Worm (Caenorhabditis elegans) whole organism, midembryonic: ENCODE data around the gene tsp-12.
A peak's percentile ranks its signal among the peaks of the same experiment; 100 is the strongest.

Source experiments
- T22C8.4 ChIP-seq: fragments of 200-800 bp; sonication (Bioruptor generic); IDR thresholded peaks from 2 replicates; pipeline ENCODE4 v1.3.6; 2022; ENCODE audit warnings: missing genetic modification characterization, missing compliant biosample characterization
- cog-1 ChIP-seq: sonication (generic microtip); optimal IDR thresholded peaks from 2 replicates; lab custom pipeline; 2016; ENCODE audit warnings: missing genetic modification characterization, missing compliant biosample characterization
- flt-1 ChIP-seq: fragments of 200-800 bp; sonication (Bioruptor generic); IDR thresholded peaks from 2 replicates; pipeline ENCODE4 v1.3.6; 2022; ENCODE audit warnings: missing genetic modification characterization, missing compliant biosample characterization
- klf-2 ChIP-seq: fragments of 200-800 bp; sonication (Bioruptor generic); conservative IDR thresholded peaks from 2 replicates; pipeline ENCODE4 v1.3.6; 2022; ENCODE audit warnings: missing genetic modification reagents, missing genetic modification characterization, missing compliant biosample characterization
- med-1 ChIP-seq: sonication (generic microtip); optimal IDR thresholded peaks from 2 replicates; lab custom pipeline; 2017; ENCODE audit warnings: missing genetic modification characterization, mild to moderate bottlenecking, missing compliant biosample characterization, antibody characterized with exemption, missing genetic modification reagents; ENCODE audit not compliant: insufficient read depth
- ref-1 ChIP-seq: fragments of 200-800 bp; sonication (Bioruptor generic); conservative IDR thresholded peaks from 2 replicates; pipeline ENCODE4 v1.3.6; 2022; ENCODE audit warnings: missing genetic modification reagents, missing genetic modification characterization, missing compliant biosample characterization
- tab-1 ChIP-seq: fragments of 200-800 bp; sonication (Bioruptor generic); IDR thresholded peaks from 2 replicates; pipeline ENCODE4 v1.3.6; 2022; ENCODE audit warnings: missing genetic modification characterization, missing compliant biosample characterization
- ztf-23 ChIP-seq: fragments of 200-800 bp; sonication (Bioruptor generic); IDR thresholded peaks from 2 replicates; pipeline ENCODE4 v1.3.6; 2022; ENCODE audit warnings: missing genetic modification reagents, missing genetic modification characterization, missing compliant biosample characterization
- ztf-29 ChIP-seq: fragments of 200-800 bp; sonication (Bioruptor generic); IDR thresholded peaks from 2 replicates; pipeline ENCODE4 v1.3.6; 2022; ENCODE audit warnings: missing genetic modification reagents, missing genetic modification characterization, missing compliant biosample characterization

Gene tsp-12

DNA sequence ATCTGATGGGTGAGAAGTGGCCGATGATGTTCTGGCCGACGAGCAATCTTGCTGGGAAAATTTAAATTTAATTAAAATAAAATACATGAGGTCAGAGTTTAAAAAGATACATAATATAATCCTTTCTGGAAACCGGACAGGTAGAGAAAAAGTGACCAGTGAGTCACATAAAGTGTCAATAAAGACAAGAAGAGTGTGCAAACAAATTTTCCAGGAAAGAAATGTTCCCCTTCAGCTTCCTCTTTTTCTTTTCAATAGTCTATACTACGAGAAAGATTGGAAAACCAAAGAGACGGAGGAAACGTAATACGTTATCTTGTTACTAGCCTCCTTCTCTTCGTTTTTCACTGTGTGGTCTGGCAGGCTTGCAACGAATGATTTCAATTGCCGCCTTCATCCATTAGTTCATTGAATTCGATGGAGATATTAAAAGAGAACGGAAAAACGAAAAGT is at the start of gene tsp-12:
tsp-12 (minus strand) TSS at position 51 of the 453 bp plus-strand sequence.
- TF ChIP-seq flt-1 (GFP tag; lab: Robert Waterston, UW) (no peak), med-1 (GFP tag; lab: Kevin White, UChicago) (no peak), cog-1 (tag; lab: Kevin White, UChicago) (no peak), ztf-29 (GFP tag; lab: Robert Waterston, UW) (no peak), ztf-23 (GFP tag; lab: Robert Waterston, UW) (no peak), T22C8.4 (GFP tag; lab: Robert Waterston, UW) (no peak), klf-2 (GFP tag; lab: Robert Waterston, UW) (no peak), ref-1 (no peak), tab-1 (GFP tag; lab: Robert Waterston, UW) (no peak)

DNA sequence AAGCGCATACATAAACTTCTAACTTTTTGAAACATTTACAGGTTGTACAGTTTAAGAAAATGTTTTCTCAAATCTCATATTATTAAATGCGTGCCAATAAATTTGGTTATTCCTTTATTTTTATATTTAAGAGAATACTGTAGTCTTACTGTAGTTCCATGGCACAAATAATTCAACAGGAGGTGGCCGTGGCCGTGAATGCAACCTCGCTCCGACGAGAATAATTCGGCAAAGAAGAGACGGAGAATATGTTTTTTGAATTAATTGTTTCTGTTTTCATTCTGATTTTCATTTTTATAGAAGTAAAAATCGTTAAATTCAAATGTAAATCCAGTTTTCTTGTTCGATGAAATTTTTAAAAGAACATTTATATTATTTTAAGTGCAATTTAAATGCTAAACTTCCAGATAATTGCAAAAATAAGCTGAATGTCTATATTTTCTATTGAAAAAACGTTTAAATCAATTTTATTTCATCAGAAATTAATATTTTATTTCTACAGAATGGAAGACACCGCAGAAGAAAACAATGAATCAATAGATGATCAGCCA is 47.0 kb upstream of the tsp-12 start, which contains the start of gene gon-4:
gon-4 (plus strand) TSS at position 501 of the 551 bp plus-strand sequence.
- TF ChIP-seq cog-1 (tag; lab: Kevin White, UChicago) (no peak), ztf-29 (GFP tag; lab: Robert Waterston, UW) (no peak)

DNA sequence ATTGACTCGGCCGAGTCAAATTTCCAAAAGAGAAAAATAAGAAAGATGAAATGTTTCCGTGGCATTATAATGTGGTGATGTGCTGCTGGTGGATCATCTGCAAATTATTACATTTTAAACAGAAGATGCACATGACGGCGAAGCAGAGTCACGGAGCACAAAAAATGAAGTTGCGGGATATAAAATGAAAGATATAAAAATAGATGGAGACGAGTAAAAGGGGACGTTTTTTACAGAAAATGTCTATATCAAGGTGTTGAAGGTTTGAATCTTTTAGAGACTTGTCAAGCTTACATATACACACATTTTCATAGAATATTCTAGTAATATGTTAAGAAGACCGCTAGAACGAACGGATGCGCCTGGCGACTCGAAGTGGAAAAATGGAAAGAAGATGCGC is 43.9 kb upstream of the tsp-12 start, which contains the start of gene ptrg-1:
ptrg-1 (minus strand) TSS at position 101 of the 400 bp plus-strand sequence.
- TF ChIP-seq ztf-23 (GFP tag; lab: Robert Waterston, UW): no peak
- TF ChIP-seq cog-1 (tag; lab: Kevin White, UChicago): no peak
- TF ChIP-seq ztf-29 (GFP tag; lab: Robert Waterston, UW): no peak
- TF ChIP-seq med-1 (GFP tag; lab: Kevin White, UChicago): no peak
- no peak for TF ChIP-seq ref-1
- no peak for TF ChIP-seq flt-1 (GFP tag; lab: Robert Waterston, UW)
- no peak for TF ChIP-seq tab-1 (GFP tag; lab: Robert Waterston, UW)
- no peak for TF ChIP-seq T22C8.4 (GFP tag; lab: Robert Waterston, UW)

DNA sequence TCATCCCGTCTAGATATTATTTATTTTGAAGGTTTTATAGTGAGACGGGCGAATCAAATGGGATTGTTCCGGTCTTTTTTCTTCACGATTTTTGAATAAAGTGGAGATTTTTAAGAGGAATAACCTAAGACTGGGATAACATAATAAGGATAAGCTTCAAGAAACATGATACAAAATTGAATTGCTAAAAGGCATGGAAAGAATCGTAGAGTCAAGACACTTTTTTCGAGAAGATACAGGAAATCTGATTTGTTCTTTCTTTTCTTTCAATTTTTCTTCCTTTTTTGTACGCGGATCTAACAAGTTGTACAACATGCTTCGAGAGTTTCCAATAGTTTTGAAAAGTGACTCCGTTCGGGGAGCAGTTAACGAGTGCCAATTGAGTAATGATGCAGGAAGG is 41.1 kb upstream of the tsp-12 start:
- TF ChIP-seq ref-1 (no peak), T22C8.4 (GFP tag; lab: Robert Waterston, UW) (no peak), klf-2 (GFP tag; lab: Robert Waterston, UW) (no peak), ztf-29 (GFP tag; lab: Robert Waterston, UW) (no peak), flt-1 (GFP tag; lab: Robert Waterston, UW) (no peak), ztf-23 (GFP tag; lab: Robert Waterston, UW) (no peak), med-1 (GFP tag; lab: Kevin White, UChicago) (no peak), tab-1 (GFP tag; lab: Robert Waterston, UW) (no peak), cog-1 (tag; lab: Kevin White, UChicago) (no peak)

DNA sequence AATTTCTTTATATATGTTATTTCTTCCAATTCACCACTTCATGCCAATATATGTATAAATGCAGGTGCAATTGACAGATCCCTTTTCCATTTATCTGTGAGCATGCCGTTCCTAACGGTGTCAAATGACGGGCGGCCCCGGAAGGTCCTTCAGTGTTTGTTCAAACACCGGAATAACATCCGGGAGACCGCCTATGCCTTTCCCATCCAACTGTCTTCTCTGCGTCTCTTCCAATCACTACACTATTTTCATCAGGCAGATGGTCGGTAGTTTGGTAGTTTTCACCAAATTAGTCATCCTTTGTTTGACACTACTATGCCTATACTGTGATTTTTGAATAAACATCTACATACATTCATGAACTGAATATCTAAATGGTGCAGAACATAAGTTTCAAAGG is 40.2 kb upstream of the tsp-12 start:
- TF ChIP-seq flt-1 (GFP tag; lab: Robert Waterston, UW) (0 out of 2 replicates have a peak, but pooled peaks have one; percentile 22), ref-1 (no peak)

DNA sequence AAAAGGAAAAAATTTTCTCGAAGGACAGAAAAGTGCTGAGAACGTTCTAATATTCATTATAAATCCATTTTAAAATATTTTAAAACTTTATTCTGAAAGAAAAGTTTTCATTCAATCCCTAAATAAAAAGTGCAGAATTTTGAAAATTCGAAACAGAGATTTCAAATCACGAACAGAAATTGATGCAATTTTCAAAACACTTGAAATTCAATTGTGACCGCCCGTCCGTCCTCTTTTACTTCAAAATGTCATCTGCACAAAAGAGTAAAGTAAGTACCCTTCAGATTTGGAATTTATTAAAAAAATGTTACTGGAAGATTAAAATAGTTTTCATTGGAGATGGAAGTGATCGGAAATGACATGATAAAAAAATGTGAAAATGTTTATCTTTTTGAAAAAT is 38.1 kb upstream of the tsp-12 start:
- TF ChIP-seq tab-1 (GFP tag; lab: Robert Waterston, UW) (no peak), klf-2 (GFP tag; lab: Robert Waterston, UW) (no peak), ztf-29 (GFP tag; lab: Robert Waterston, UW) (no peak), cog-1 (tag; lab: Kevin White, UChicago) (no peak), ref-1 (no peak), med-1 (GFP tag; lab: Kevin White, UChicago) (no peak), ztf-23 (GFP tag; lab: Robert Waterston, UW) (no peak)

DNA sequence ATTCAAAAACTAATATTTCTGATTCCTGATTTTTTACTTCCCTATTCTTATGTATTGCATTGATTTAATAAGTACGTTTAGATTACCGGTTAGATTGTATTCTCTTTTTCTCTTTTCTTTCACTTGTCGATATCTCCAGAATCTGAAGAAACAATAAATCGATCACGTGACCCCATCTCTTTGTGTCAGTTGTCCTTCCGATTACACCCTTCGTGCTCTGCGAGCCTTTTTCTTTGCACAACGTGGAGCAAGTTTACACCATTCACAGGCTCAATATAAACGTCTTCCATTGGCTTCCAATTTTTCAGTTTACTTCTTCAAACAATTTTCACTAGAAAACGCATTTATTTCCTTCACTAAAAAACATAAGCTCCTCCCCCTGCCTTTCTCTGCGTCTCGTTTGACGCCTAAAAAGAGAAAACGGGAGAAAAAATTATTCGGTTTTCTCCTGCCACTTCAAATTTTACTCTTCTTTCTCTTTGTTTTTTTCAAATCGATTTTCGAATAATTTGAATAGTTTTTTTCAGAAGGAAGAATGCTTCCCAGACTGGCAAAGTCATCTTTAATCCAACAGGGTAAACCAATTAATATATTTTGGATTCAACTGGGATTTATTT is 29.8 kb upstream of the tsp-12 start, which contains the start of gene gta-1:
gta-1 (plus strand) TSS at position 528 of the 617 bp plus-strand sequence.
- TF ChIP-seq ztf-29 (GFP tag; lab: Robert Waterston, UW): no peak
- no peak for TF ChIP-seq tab-1 (GFP tag; lab: Robert Waterston, UW)
- no peak for TF ChIP-seq T22C8.4 (GFP tag; lab: Robert Waterston, UW)
- no peak for TF ChIP-seq cog-1 (tag; lab: Kevin White, UChicago)
- TF ChIP-seq ztf-23 (GFP tag; lab: Robert Waterston, UW): no peak
- no peak for TF ChIP-seq ref-1
- TF ChIP-seq med-1 (GFP tag; lab: Kevin White, UChicago): no peak
- TF ChIP-seq klf-2 (GFP tag; lab: Robert Waterston, UW): no peak
- TF ChIP-seq flt-1 (GFP tag; lab: Robert Waterston, UW): no peak

DNA sequence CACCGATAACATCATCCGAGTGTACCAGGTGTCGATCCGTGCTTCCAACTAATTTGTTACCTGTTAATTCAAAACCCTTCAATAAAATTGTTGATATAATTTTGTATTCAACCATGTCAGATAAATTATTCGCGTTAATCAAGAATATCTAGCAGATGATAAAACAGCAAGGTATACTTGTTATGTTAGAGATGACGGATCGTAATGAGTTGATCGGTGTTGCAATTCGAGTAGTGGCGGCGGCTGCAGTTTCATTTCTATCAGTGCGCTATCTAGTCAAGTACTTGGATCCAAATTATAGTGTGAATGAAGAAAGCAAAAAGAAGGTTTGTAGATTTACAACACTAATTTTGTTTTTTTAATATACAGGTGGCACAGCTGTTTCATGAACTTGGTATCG is 27.4 kb upstream of the tsp-12 start, which contains the start of gene mspn-1:
mspn-1 (plus strand) TSS at position 190 of the 400 bp plus-strand sequence.
- TF ChIP-seq ref-1 (no peak), med-1 (GFP tag; lab: Kevin White, UChicago) (no peak), ztf-29 (GFP tag; lab: Robert Waterston, UW) (no peak), flt-1 (GFP tag; lab: Robert Waterston, UW) (no peak), cog-1 (tag; lab: Kevin White, UChicago) (no peak), tab-1 (GFP tag; lab: Robert Waterston, UW) (no peak), T22C8.4 (GFP tag; lab: Robert Waterston, UW) (no peak), klf-2 (GFP tag; lab: Robert Waterston, UW) (no peak), ztf-23 (GFP tag; lab: Robert Waterston, UW) (no peak)

DNA sequence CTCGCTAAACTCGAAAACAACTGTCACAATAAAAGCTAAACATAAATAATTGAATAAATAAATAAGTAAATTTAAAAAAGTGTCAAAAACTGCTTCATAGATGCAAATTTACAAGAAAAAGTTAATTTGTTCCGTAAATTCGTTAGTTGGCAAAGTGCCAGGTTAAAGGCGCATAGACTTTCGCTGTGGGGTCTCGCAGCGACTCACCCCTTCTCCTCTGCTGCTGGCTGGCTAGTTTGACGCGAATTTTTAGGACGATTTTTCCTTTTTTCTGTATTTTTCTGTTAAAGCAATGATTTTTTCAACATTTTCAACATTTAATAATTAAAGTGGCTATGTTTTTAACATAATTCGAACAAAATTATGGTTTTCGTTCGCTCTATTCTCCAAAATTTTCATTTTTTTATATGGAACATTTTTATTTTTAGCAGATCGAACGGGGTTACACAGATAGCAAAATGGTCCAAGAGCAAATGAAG is 25.9 kb upstream of the tsp-12 start, which contains the start of gene rack-1:
rack-1 (plus strand) TSS at position 429 of the 479 bp plus-strand sequence.
- TF ChIP-seq klf-2 (GFP tag; lab: Robert Waterston, UW) (no peak), T22C8.4 (GFP tag; lab: Robert Waterston, UW) (no peak), ref-1 (no peak), tab-1 (GFP tag; lab: Robert Waterston, UW) (no peak), ztf-29 (GFP tag; lab: Robert Waterston, UW) (no peak), flt-1 (GFP tag; lab: Robert Waterston, UW) (no peak), ztf-23 (GFP tag; lab: Robert Waterston, UW) (no peak), cog-1 (tag; lab: Kevin White, UChicago) (no peak), med-1 (GFP tag; lab: Kevin White, UChicago) (no peak)
